Worm (Caenorhabditis elegans): Measurements from ENCODE around the gene drd-50.

Gene drd-50

DNA sequence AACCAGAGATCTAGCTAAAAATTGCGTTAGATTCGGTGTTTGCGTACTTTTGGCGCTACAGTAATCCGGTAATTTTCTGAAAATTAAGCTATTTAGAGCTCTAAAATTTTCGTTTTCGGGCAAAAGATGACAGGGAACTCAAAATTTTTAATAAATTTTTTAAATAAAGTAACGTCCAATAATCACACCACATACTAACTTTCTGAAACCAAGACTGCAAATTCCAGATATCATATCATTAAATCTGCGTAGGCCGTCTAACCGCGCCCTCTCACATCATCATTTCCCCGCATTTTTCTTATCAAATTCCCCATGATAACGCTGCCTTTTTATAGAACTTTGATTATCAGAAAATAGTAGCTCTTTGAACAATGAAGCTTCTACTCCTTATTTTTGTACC is at the start of gene drd-50:
Gene drd-50 (plus strand): TSS at position 301 of the 400 bp plus-strand sequence.
- TF ChIP-seq hlh-26 (GFP tag; conservative IDR thresholded peaks at IDR 0.05) = no peak
- TF ChIP-seq ceh-79 (tag; optimal IDR thresholded peaks at IDR 0.05) = no peak
- TF ChIP-seq Y95B8A.8 (GFP tag; IDR thresholded peaks at IDR 0.05) = no peak
- peak; percentile 17 for TF ChIP-seq nhr-80 (tag; optimal IDR thresholded peaks at IDR 0.05)
- no peak for TF ChIP-seq ZK185.1 (tag; optimal IDR thresholded peaks at IDR 0.05; ENCODE audit: poor library complexity, severe bottlenecking)
- TF ChIP-seq efl-1 (GFP tag; optimal IDR thresholded peaks at IDR 0.05) = no peak
- TF ChIP-seq mxl-1 (tag; optimal IDR thresholded peaks at IDR 0.05) = no peak
- no peak for TF ChIP-seq F49E8.2 (tag; optimal IDR thresholded peaks at IDR 0.05; ENCODE audit: insufficient read depth)
- TF ChIP-seq ztf-26 (tag; optimal IDR thresholded peaks at IDR 0.05) = no peak

DNA sequence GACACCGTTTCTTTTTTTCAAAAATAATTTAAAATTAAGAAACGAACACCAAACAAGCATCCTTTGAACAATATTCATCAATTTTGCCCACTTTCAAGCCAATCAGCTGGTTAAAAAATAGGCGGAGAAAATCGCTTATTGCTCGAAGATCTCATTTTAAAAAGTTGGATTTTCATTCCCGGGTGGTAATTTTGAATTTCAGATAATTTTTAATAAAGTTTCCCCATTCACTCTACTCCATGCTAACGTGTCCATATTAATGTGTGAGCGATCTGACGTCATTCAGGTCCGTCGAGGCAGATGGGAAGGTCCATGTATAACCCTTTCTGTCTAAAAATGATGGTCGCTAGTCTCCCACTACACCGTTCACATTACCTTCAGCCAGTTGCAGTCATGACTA is 49.1 kb upstream of the drd-50 start, which contains the start of gene fbxb-55:
Gene fbxb-55 (plus strand): TSS at position 301 of the 400 bp plus-strand sequence.
- no peak for TF ChIP-seq madf-3 (GFP tag; IDR thresholded peaks at IDR 0.05)
- no peak for TF ChIP-seq ceh-100 (GFP tag; IDR thresholded peaks at IDR 0.05)
- no peak for TF ChIP-seq snpc-4 (GFP tag; optimal IDR thresholded peaks at IDR 0.05)
- no peak for TF ChIP-seq snpc-4 (tag; optimal IDR thresholded peaks at IDR 0.05)
- TF ChIP-seq attf-5 (GFP tag; optimal IDR thresholded peaks at IDR 0.05) = no peak
- no peak for TF ChIP-seq let-607 (tag; optimal IDR thresholded peaks at IDR 0.05)
- TF ChIP-seq ets-4 (GFP tag; optimal IDR thresholded peaks at IDR 0.05) = no peak
- no peak for TF ChIP-seq lin-40 (tag; optimal IDR thresholded peaks at IDR 0.05)
- no peak for TF ChIP-seq snpc-1.3 (tag; optimal IDR thresholded peaks at IDR 0.05; ENCODE audit: insufficient read depth)
- no peak for TF ChIP-seq let-526 (GFP tag; IDR thresholded peaks at IDR 0.05)
- no peak for TF ChIP-seq B0035.1 (tag; optimal IDR thresholded peaks at IDR 0.05)
- TF ChIP-seq F23B12.7 (tag; optimal IDR thresholded peaks at IDR 0.05; ENCODE audit: insufficient read depth) = no peak
- TF ChIP-seq nhr-179 (tag; optimal IDR thresholded peaks at IDR 0.05) = no peak

DNA sequence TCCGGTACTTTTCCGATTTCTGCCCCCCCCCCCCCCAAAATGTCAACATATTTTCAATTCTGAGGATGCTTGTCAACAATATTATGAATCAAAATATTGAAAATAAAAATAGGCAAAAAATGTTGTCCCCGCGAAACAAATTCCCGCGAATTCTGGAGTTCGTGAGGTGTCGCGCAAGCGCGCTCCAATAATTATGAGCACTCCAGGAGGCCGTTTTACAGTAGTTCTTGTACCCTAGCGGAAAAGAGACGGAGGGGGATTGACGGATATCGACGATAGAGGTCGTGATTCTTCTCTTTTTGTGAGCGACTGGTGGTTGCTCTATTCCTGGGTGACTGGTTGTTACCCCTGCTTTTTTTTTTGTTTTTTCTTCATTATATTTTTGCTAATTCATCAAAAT is 46.7 kb upstream of the drd-50 start:
- TF ChIP-seq mel-28 (tag; optimal IDR thresholded peaks at IDR 0.05; ENCODE audit: borderline replicate concordance) = no peak
- no peak for TF ChIP-seq tbx-9 (tag; optimal IDR thresholded peaks at IDR 0.05; ENCODE audit: borderline replicate concordance)
- no peak for TF ChIP-seq snpc-1.1 (tag; optimal IDR thresholded peaks at IDR 0.05; ENCODE audit: insufficient read depth)
- no peak for TF ChIP-seq snpc-3.4 (tag; optimal IDR thresholded peaks at IDR 0.05)
- TF ChIP-seq die-1 (tag; optimal IDR thresholded peaks at IDR 0.05) = no peak
- no peak for TF ChIP-seq F57C9.4 (tag; optimal IDR thresholded peaks at IDR 0.05)

DNA sequence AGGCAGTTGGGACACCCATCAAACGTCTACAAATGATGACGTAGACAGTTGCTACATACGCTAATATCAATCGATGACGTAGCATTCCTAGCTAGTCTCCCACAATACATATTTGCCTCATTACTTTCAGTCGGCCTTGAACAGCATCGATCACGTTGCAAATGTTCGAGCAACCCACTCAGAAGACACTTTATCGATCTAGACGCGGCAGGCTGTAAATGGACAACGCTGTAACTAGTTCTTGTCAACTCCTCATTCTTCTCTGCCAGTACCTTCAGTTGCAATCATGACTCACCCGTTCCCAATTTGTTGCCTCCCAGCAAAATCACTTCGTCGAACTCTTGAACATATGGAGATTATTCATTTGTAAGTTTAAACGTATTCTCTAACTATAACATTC is 45.5 kb upstream of the drd-50 start, which contains the start of gene pqn-75:
Gene pqn-75 (plus strand): TSS at position 301 of the 400 bp plus-strand sequence.
- no peak for TF ChIP-seq Y56A3A.18 (GFP tag; IDR thresholded peaks at IDR 0.05)
- TF ChIP-seq die-1 (tag; optimal IDR thresholded peaks at IDR 0.05) = no peak
- TF ChIP-seq atf-7 (tag; optimal IDR thresholded peaks at IDR 0.05) = no peak
- TF ChIP-seq lin-54 (GFP tag; optimal IDR thresholded peaks at IDR 0.05) = no peak
- TF ChIP-seq cebp-1 (GFP tag; IDR thresholded peaks at IDR 0.05) = no peak
- no peak for TF ChIP-seq cebp-1 (tag; optimal IDR thresholded peaks at IDR 0.05)
- no peak for TF ChIP-seq let-526 (GFP tag; IDR thresholded peaks at IDR 0.05)
- TF ChIP-seq lag-1 (GFP tag; IDR thresholded peaks at IDR 0.05) = no peak
- TF ChIP-seq F49E8.2 (tag; optimal IDR thresholded peaks at IDR 0.05; ENCODE audit: insufficient read depth) = no peak
- TF ChIP-seq rec-8 (tag; optimal IDR thresholded peaks at IDR 0.05) = no peak
- no peak for TF ChIP-seq ztf-18 (tag; optimal IDR thresholded peaks at IDR 0.05)
- no peak for TF ChIP-seq egl-44 (GFP tag; IDR thresholded peaks at IDR 0.05)
- TF ChIP-seq aptf-3 (GFP tag; IDR thresholded peaks at IDR 0.05) = no peak
- TF ChIP-seq aptf-2 (GFP tag; conservative IDR thresholded peaks at IDR 0.05) = no peak
- no peak for TF ChIP-seq snpc-1.1 (tag; optimal IDR thresholded peaks at IDR 0.05; ENCODE audit: insufficient read depth)
- TF ChIP-seq D2030.7 (GFP tag; IDR thresholded peaks at IDR 0.05) = no peak
